Worm (Caenorhabditis elegans): ENCODE data around the gene C01G6.9.

Gene C01G6.9

DNA sequence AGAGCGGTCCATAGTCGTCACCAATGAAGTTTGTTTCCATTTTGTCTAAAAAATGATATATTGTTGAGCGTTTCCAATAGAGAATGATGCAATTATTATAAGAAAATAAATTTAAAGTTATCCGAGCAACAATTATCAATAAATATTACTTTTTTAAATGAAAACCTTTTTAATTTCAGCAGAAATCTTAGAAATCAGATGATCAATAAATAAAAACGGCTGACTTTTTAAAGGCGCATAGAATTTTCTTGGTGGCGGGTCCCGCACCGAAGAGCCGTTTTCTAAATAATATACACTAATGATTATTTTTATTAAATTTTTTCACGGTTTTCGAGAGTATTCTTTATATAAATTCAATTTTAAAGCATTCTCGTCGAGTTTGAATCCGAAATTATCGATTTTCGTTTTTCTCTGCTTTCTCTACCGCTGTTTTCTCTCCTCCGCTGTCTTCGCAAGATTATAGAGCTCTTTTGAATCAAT, 27.3 kb upstream of the C01G6.9 start, which contains the start of gene rab-39:
TSS of gene rab-39 (minus strand) at position 51 of the 480 bp plus-strand sequence.
- TF ChIP-seq egl-27 (tag; optimal IDR thresholded peaks at IDR 0.05): no peak
- TF ChIP-seq nhr-67 (tag; optimal IDR thresholded peaks at IDR 0.05): no peak
- no peak for TF ChIP-seq nhr-77 (tag; optimal IDR thresholded peaks at IDR 0.05)
- peak; percentile 31 for TF ChIP-seq lin-15B (tag; optimal IDR thresholded peaks at IDR 0.05)
- no peak for TF ChIP-seq unc-39 (tag; optimal IDR thresholded peaks at IDR 0.05)
- TF ChIP-seq mml-1 (tag; optimal IDR thresholded peaks at IDR 0.05): no peak
- no peak for TF ChIP-seq pqm-1 (tag; optimal IDR thresholded peaks at IDR 0.05)
- no peak for TF ChIP-seq ztf-11 (tag; optimal IDR thresholded peaks at IDR 0.05)
- no peak for TF ChIP-seq skn-1 (tag; optimal IDR thresholded peaks at IDR 0.05)
- peak; percentile 46 for TF ChIP-seq R02D3.7 (tag; optimal IDR thresholded peaks at IDR 0.05)
- TF ChIP-seq hmg-11 (tag; optimal IDR thresholded peaks at IDR 0.05): peak; percentile 51
- TF ChIP-seq elt-3 (tag; optimal IDR thresholded peaks at IDR 0.05): no peak
- TF ChIP-seq nhr-11 (tag; optimal IDR thresholded peaks at IDR 0.05): no peak
- TF ChIP-seq sea-2 (GFP tag; optimal IDR thresholded peaks at IDR 0.05): no peak
- no peak for TF ChIP-seq nhr-12 (tag; optimal IDR thresholded peaks at IDR 0.05)
- no peak for TF ChIP-seq snpc-4 (tag; optimal IDR thresholded peaks at IDR 0.05)
- TF ChIP-seq aly-2 (tag; optimal IDR thresholded peaks at IDR 0.05): no peak
- peak; percentile 54 for TF ChIP-seq nfya-1 (tag; optimal IDR thresholded peaks at IDR 0.05; ENCODE audit: insufficient read depth)
- no peak for TF ChIP-seq ama-1 (optimal IDR thresholded peaks at IDR 0.05)
- no peak for TF ChIP-seq tbx-2 (tag; optimal IDR thresholded peaks at IDR 0.05)
- no peak for TF ChIP-seq zag-1 (tag; optimal IDR thresholded peaks at IDR 0.05)
- no peak for TF ChIP-seq ceh-82 (tag; optimal IDR thresholded peaks at IDR 0.05)
- TF ChIP-seq elt-2 (tag; optimal IDR thresholded peaks at IDR 0.05): peak; percentile 2
- TF ChIP-seq ceh-28 (tag; optimal IDR thresholded peaks at IDR 0.05): no peak
- TF ChIP-seq lsy-12 (tag; optimal IDR thresholded peaks at IDR 0.05): no peak
- peak; percentile 23 for TF ChIP-seq fkh-10 (GFP tag; optimal IDR thresholded peaks at IDR 0.05)
- TF ChIP-seq nhr-23 (tag; optimal IDR thresholded peaks at IDR 0.05): no peak
- TF ChIP-seq jun-1 (tag; optimal IDR thresholded peaks at IDR 0.05): no peak
- TF ChIP-seq lin-39 (tag; optimal IDR thresholded peaks at IDR 0.05): peak; percentile 18
- no peak for TF ChIP-seq eor-1 (tag; optimal IDR thresholded peaks at IDR 0.05)
- peak; percentile 53 for TF ChIP-seq pha-4 (tag; optimal IDR thresholded peaks at IDR 0.05)
- TF ChIP-seq unc-62 (GFP tag; optimal IDR thresholded peaks at IDR 0.05): no peak
- TF ChIP-seq elt-1 (tag; optimal IDR thresholded peaks at IDR 0.05): no peak
- no peak for TF ChIP-seq nhr-76 (tag; optimal IDR thresholded peaks at IDR 0.05)

DNA sequence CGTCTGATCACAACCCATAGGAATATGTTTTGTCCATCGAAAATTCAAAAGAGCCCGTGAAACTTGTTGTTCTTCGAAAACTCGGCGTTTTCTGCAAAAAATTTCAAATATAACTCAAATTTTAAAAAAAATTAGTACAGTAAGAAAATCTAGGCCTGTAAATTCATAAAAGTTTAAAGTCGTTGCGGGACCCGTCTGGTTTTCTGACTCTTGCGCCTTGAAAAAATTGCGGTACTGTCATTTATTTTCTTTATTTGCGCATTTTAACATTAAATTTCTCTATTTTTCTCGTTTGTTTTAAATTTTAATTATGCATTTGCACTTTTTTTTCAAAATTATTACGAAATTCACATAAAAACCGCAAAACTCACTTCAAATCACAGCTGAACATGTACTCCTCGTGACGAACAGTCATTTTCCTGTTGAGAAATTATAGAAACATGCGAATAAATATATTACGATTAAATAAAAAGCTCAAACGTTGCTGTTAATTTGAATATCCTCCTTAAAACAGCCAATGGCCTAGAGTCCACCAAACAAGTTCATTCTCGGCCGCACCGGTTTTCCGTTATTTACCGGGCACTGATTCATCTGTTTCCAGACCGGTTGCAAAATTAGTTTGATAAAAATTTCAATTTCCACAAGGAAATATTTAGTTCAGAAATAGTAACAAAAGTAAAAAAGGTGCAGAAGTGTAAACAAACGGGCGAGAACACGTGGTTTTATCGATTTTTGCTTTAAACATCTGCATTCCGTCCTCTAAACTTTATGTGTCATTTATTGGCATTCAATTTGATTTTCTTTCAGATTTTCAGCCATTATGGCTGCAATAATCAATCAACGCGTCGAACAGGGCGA, 23.7 kb upstream of the C01G6.9 start, which contains the start of the genes csa-1 and wdfy-2:
TSS of gene csa-1 (minus strand) at position 669 of the 858 bp plus-strand sequence.
TSS of gene wdfy-2 (plus strand) at position 808 of the 858 bp plus-strand sequence.
- no peak for TF ChIP-seq sea-2 (GFP tag; optimal IDR thresholded peaks at IDR 0.05)
- peak; percentile 70 for TF ChIP-seq pha-4 (tag; optimal IDR thresholded peaks at IDR 0.05)
- peak; percentile 41 for TF ChIP-seq nfya-1 (tag; optimal IDR thresholded peaks at IDR 0.05; ENCODE audit: insufficient read depth)
- peak; percentile 8 for TF ChIP-seq elt-2 (tag; optimal IDR thresholded peaks at IDR 0.05)
- TF ChIP-seq fkh-2 (tag; optimal IDR thresholded peaks at IDR 0.05): no peak
- TF ChIP-seq ztf-4 (tag; optimal IDR thresholded peaks at IDR 0.05): no peak

DNA sequence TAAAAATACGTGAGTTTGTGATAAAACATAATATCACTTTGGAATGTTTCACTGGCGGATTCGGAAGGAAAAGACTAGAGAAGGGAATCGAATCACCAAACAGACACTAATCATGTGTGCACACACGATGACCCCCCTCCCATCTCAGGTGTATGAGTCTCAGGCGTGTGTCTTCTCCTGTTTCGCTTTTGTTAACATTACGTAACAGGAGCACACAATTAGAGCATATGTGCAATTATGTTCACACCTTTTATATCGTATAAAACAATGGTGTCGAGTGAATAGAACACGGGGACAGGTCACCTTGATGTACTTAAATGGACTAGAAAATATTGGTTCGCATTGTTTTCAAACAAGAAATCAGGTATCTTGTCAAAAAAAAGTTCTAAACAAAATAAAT, 21.2 kb upstream of the C01G6.9 start:
- TF ChIP-seq aly-2 (tag; optimal IDR thresholded peaks at IDR 0.05) (no peak), nhr-12 (tag; optimal IDR thresholded peaks at IDR 0.05) (no peak), ceh-9 (tag; optimal IDR thresholded peaks at IDR 0.05) (no peak)

DNA sequence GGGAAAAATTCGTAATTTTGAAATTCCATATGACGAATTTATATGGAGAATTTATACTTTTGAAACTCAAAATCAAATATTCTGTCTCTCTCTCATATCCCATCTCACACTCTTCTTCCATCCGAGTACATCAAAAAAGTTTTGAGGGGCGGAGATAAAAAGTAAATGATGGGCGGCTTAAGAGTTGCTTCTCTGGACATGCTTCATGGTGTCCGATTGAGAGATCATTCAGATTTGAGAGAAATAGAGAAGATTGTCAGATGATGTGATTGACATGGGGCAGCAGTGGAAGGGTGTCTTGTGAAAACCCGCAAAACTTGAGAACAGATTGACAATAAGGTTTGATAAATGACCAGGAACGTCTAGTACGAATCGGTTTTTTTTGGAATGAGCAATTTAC, 20.1 kb upstream of the C01G6.9 start:
- TF ChIP-seq unc-62 (GFP tag; optimal IDR thresholded peaks at IDR 0.05) (peak; percentile 59), nfya-1 (tag; optimal IDR thresholded peaks at IDR 0.05; ENCODE audit: insufficient read depth) (peak; percentile 1), egl-5 (tag; optimal IDR thresholded peaks at IDR 0.05) (no peak), nhr-77 (tag; optimal IDR thresholded peaks at IDR 0.05) (no peak), hmg-11 (tag; optimal IDR thresholded peaks at IDR 0.05) (no peak), fkh-2 (tag; optimal IDR thresholded peaks at IDR 0.05) (no peak), elt-3 (tag; optimal IDR thresholded peaks at IDR 0.05) (no peak)

Data from whole organism, L3 larva.